Worm (Caenorhabditis elegans): Measurements from ENCODE around the gene ZK899.2.

The ZK899.2 gene

ce11 chrX:9431002-9431482, 20.8 kb downstream of the ZK899.2 start, which contains the start of gene B0272.3:
B0272.3 (plus strand) TSS chrX:9431432.
- TF ChIP-seq cog-1 (tag; optimal IDR thresholded peaks at IDR 0.05) (peak; percentile 17), T22C8.4 (GFP tag; IDR thresholded peaks at IDR 0.05) (no peak), ref-1 (GFP tag; conservative IDR thresholded peaks at IDR 0.05) (no peak)

ce11 chrX:9428059-9428458, 23.7 kb downstream of the ZK899.2 start, which contains the start of gene B0272.4:
B0272.4 (plus strand) TSS chrX:9428431.
- TF ChIP-seq ref-1 (GFP tag; conservative IDR thresholded peaks at IDR 0.05) (no peak), ztf-23 (GFP tag; IDR thresholded peaks at IDR 0.05) (no peak), T22C8.4 (GFP tag; IDR thresholded peaks at IDR 0.05) (no peak), ztf-29 (GFP tag; IDR thresholded peaks at IDR 0.05) (no peak), flt-1 (GFP tag; IDR thresholded peaks at IDR 0.05) (no peak), cog-1 (tag; optimal IDR thresholded peaks at IDR 0.05) (no peak), med-1 (GFP tag; optimal IDR thresholded peaks at IDR 0.05; ENCODE audit: insufficient read depth) (no peak), tab-1 (GFP tag; IDR thresholded peaks at IDR 0.05) (no peak), klf-2 (GFP tag; conservative IDR thresholded peaks at IDR 0.05) (no peak)

ce11 chrX:9417948-9418347, 33.8 kb downstream of the ZK899.2 start:
- TF ChIP-seq med-1 (GFP tag; optimal IDR thresholded peaks at IDR 0.05; ENCODE audit: insufficient read depth) (no peak), ztf-23 (GFP tag; IDR thresholded peaks at IDR 0.05) (no peak), flt-1 (GFP tag; IDR thresholded peaks at IDR 0.05) (no peak), T22C8.4 (GFP tag; IDR thresholded peaks at IDR 0.05) (no peak)

- TF ChIP-seq klf-2 (GFP tag; conservative IDR thresholded peaks at IDR 0.05): no peak
- TF ChIP-seq T22C8.4 (GFP tag; IDR thresholded peaks at IDR 0.05): no peak
- no peak for TF ChIP-seq ztf-29 (GFP tag; IDR thresholded peaks at IDR 0.05)
- no peak for TF ChIP-seq med-1 (GFP tag; optimal IDR thresholded peaks at IDR 0.05; ENCODE audit: insufficient read depth)
- no peak for TF ChIP-seq tab-1 (GFP tag; IDR thresholded peaks at IDR 0.05)
- TF ChIP-seq cog-1 (tag; optimal IDR thresholded peaks at IDR 0.05): no peak
- TF ChIP-seq flt-1 (GFP tag; IDR thresholded peaks at IDR 0.05): no peak
Measured at ce11 chrX:9417326-9417725, 34.5 kb downstream of the ZK899.2 start.

ce11 chrX:9411675-9412074, 40.1 kb downstream of the ZK899.2 start:
- TF ChIP-seq ref-1 (GFP tag; conservative IDR thresholded peaks at IDR 0.05) (no peak), klf-2 (GFP tag; conservative IDR thresholded peaks at IDR 0.05) (no peak), flt-1 (GFP tag; IDR thresholded peaks at IDR 0.05) (no peak), med-1 (GFP tag; optimal IDR thresholded peaks at IDR 0.05; ENCODE audit: insufficient read depth) (no peak), tab-1 (GFP tag; IDR thresholded peaks at IDR 0.05) (no peak), ztf-23 (GFP tag; IDR thresholded peaks at IDR 0.05) (no peak), T22C8.4 (GFP tag; IDR thresholded peaks at IDR 0.05) (no peak), cog-1 (tag; optimal IDR thresholded peaks at IDR 0.05) (no peak), ztf-29 (GFP tag; IDR thresholded peaks at IDR 0.05) (no peak)

ce11 chrX:9410747-9411146, 41.0 kb downstream of the ZK899.2 start:
- TF ChIP-seq med-1 (GFP tag; optimal IDR thresholded peaks at IDR 0.05; ENCODE audit: insufficient read depth): no peak

ce11 chrX:9409114-9409513, 42.7 kb downstream of the ZK899.2 start:
- TF ChIP-seq klf-2 (GFP tag; conservative IDR thresholded peaks at IDR 0.05) (no peak), tab-1 (GFP tag; IDR thresholded peaks at IDR 0.05) (no peak), cog-1 (tag; optimal IDR thresholded peaks at IDR 0.05) (no peak), ztf-29 (GFP tag; IDR thresholded peaks at IDR 0.05) (no peak), T22C8.4 (GFP tag; IDR thresholded peaks at IDR 0.05) (no peak), flt-1 (GFP tag; IDR thresholded peaks at IDR 0.05) (no peak), ref-1 (GFP tag; conservative IDR thresholded peaks at IDR 0.05) (no peak), med-1 (GFP tag; optimal IDR thresholded peaks at IDR 0.05; ENCODE audit: insufficient read depth) (no peak), ztf-23 (GFP tag; IDR thresholded peaks at IDR 0.05) (no peak)

ce11 chrX:9405922-9406321, 45.9 kb downstream of the ZK899.2 start:
- no peak for TF ChIP-seq med-1 (GFP tag; optimal IDR thresholded peaks at IDR 0.05; ENCODE audit: insufficient read depth)

- TF ChIP-seq flt-1 (GFP tag; IDR thresholded peaks at IDR 0.05): no peak
- TF ChIP-seq T22C8.4 (GFP tag; IDR thresholded peaks at IDR 0.05): no peak
- no peak for TF ChIP-seq klf-2 (GFP tag; conservative IDR thresholded peaks at IDR 0.05)
- TF ChIP-seq cog-1 (tag; optimal IDR thresholded peaks at IDR 0.05): no peak
- no peak for TF ChIP-seq ref-1 (GFP tag; conservative IDR thresholded peaks at IDR 0.05)
- no peak for TF ChIP-seq med-1 (GFP tag; optimal IDR thresholded peaks at IDR 0.05; ENCODE audit: insufficient read depth)
- no peak for TF ChIP-seq ztf-23 (GFP tag; IDR thresholded peaks at IDR 0.05)
- TF ChIP-seq tab-1 (GFP tag; IDR thresholded peaks at IDR 0.05): no peak
- TF ChIP-seq ztf-29 (GFP tag; IDR thresholded peaks at IDR 0.05): no peak
Measured at ce11 chrX:9403622-9404255, 48.1 kb downstream of the ZK899.2 start.

ce11 chrX:9402464-9402863, 49.3 kb downstream of the ZK899.2 start:
- TF ChIP-seq flt-1 (GFP tag; IDR thresholded peaks at IDR 0.05): no peak
- TF ChIP-seq med-1 (GFP tag; optimal IDR thresholded peaks at IDR 0.05; ENCODE audit: insufficient read depth): no peak
- no peak for TF ChIP-seq T22C8.4 (GFP tag; IDR thresholded peaks at IDR 0.05)
- TF ChIP-seq ref-1 (GFP tag; conservative IDR thresholded peaks at IDR 0.05): no peak
- no peak for TF ChIP-seq ztf-29 (GFP tag; IDR thresholded peaks at IDR 0.05)

ce11 chrX:9401963-9402362, 49.8 kb downstream of the ZK899.2 start:
- TF ChIP-seq ref-1 (GFP tag; conservative IDR thresholded peaks at IDR 0.05) (no peak), ztf-29 (GFP tag; IDR thresholded peaks at IDR 0.05) (no peak), flt-1 (GFP tag; IDR thresholded peaks at IDR 0.05) (0 out of 2 replicates have a peak, but pooled peaks have one; percentile 61)
